Fruit fly (Drosophila melanogaster) Kc167 (cell line): ENCODE data around the gene Naa20A.

ENCODE experiments used
- Myc ChIP-seq: fragments of >200 bp; optimal IDR thresholded peaks from 2 replicates; lab custom pipeline; 2017; ENCODE audit warnings: missing external identifiers
- h ChIP-seq: fragments of >200 bp; optimal IDR thresholded peaks from 3 replicates; lab custom pipeline; 2018; ENCODE audit warnings: missing external identifiers
- ttk ChIP-seq: sonication (Bioruptor generic); optimal IDR thresholded peaks from 2 replicates; lab custom pipeline; 2017; ENCODE audit warnings: missing external identifiers

dm6 chrX:19597684-19598363 lies 25.1 kb downstream of the Naa20A start, which contains the start of gene RpS10b:
- no peak for TF ChIP-seq Myc (lab: Kevin White, UChicago)
- no peak for TF ChIP-seq ttk (lab: Kevin White, UChicago)
- TF ChIP-seq h (lab: Kevin White, UChicago) = no peak
